Worm (Caenorhabditis elegans): ENCODE data around the gene Y59H11AR.4.

DNA sequence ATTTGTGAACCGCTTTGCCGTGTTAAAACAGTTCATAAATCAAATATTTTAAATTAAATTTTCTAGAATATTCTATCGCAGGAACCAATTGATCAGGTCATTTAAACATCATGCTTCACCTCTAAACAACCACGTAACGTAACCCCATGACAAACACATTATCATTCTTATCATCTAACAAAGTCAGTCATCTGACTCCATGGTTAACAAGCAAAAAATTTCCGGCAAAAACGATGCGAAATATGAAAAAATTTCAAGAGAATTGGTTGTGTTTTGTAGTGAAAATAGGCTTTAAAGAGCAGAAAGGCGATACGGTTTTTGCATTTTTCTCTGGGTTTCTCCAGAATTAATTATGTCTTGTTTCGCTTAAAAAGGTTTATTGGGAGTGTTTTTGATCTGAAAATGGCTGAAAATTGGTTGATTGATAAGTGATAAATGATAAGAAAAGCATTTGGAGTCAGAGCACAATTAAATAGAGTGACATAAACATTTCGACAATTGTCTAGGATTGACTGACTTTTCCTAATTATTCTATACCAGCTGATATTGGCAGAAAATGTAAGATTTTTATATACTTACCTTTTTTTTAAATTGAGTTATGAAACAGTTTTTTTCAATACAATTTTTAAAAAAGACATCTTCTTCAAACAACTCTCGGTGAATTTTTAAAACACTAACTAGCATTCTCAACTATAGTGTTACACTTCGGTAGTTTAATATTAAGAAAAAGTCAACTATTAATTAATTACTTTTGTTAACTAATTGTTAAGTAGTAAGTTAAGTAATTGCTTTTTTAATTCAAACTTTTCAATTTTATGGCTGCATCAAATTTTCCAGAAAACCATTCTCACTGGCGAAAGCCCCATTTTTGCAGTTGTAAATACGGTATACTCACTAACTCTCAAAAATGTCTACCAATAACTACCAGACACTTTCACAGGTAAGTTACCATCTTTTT is 15.2 kb downstream of the Y59H11AR.4 start, which contains the start of gene catp-7:
- TF ChIP-seq fos-1 (tag; optimal IDR thresholded peaks at IDR 0.05), result no peak
- no peak for TF ChIP-seq fkh-10 (GFP tag; optimal IDR thresholded peaks at IDR 0.05)
- TF ChIP-seq ama-1 (optimal IDR thresholded peaks at IDR 0.05), result no peak
